Worm (Caenorhabditis elegans) whole organism, L4 larva: Measurements from ENCODE around the gene F18A1.1.

Experiments used
- T20F7.1 ChIP-seq: fragments of 200-800 bp; sonication (Bioruptor generic); optimal IDR thresholded peaks from 2 replicates; lab custom pipeline; 2018; ENCODE audit warnings: mild to moderate bottlenecking, missing genetic modification characterization, missing compliant biosample characterization
- T26A8.4 ChIP-seq: fragments of 200-800 bp; sonication (Bioruptor generic); IDR thresholded peaks from 2 replicates; pipeline ENCODE4 v1.3.6; 2022; ENCODE audit warnings: missing genetic modification characterization, missing compliant biosample characterization
- Y48G9A.11 ChIP-seq: fragments of 200-800 bp; sonication (Bioruptor generic); IDR thresholded peaks from 2 replicates; pipeline ENCODE4 v1.3.6; 2022; ENCODE audit warnings: missing genetic modification reagents, missing genetic modification characterization, missing compliant biosample characterization
- Y5F2A.4 ChIP-seq: fragments of 200-800 bp; sonication (Bioruptor generic); optimal IDR thresholded peaks from 2 replicates; lab custom pipeline; 2018; ENCODE audit warnings: mild to moderate bottlenecking, missing genetic modification characterization, missing compliant biosample characterization
- aha-1 ChIP-seq: fragments of 150-350 bp; peaks from one replicate; lab custom pipeline; 2014; ENCODE audit warnings: missing biosample characterization, missing genetic modification characterization
- ceh-20 ChIP-seq: fragments of 200-800 bp; sonication (Bioruptor generic); IDR thresholded peaks from 2 replicates; pipeline ENCODE4 v1.3.6; 2022; ENCODE audit warnings: missing genetic modification reagents, missing genetic modification characterization, missing compliant biosample characterization
- ceh-62 ChIP-seq: sonication (generic microtip); optimal IDR thresholded peaks from 2 replicates; lab custom pipeline; 2017; ENCODE audit warnings: missing biosample characterization, missing genetic modification characterization
- cey-2 ChIP-seq: sonication (generic microtip); optimal IDR thresholded peaks from 3 replicates; lab custom pipeline; 2017; ENCODE audit warnings: missing genetic modification characterization, mild to moderate bottlenecking, missing compliant biosample characterization, antibody characterized with exemption, borderline replicate concordance; ENCODE audit not compliant: insufficient read depth
- daf-12 ChIP-seq: fragments of 150-350 bp; optimal IDR thresholded peaks from 2 replicates; lab custom pipeline; 2014; ENCODE audit warnings: missing biosample characterization, missing genetic modification reagents, missing genetic modification characterization
- daf-16 ChIP-seq, 3 experiments: sonication (generic microtip); optimal IDR thresholded peaks; 2 replicates each; lab custom pipeline; 2016 to 2017; ENCODE audit warnings: missing genetic modification characterization in 3 of 3, missing genetic modification reagents in 3 of 3, mild to moderate bottlenecking in 2 of 3, missing compliant biosample characterization in 2 of 3, missing biosample characterization in 1 of 3, moderate library complexity in 1 of 3
- daf-8 ChIP-seq: fragments of 200-800 bp; sonication (Bioruptor generic); IDR thresholded peaks from 2 replicates; pipeline ENCODE4 v1.3.6; 2022; ENCODE audit warnings: missing genetic modification characterization, missing compliant biosample characterization
- dmd-6 ChIP-seq: fragments of 200-800 bp; sonication (Bioruptor generic); IDR thresholded peaks from 2 replicates; pipeline ENCODE4 v1.3.6; 2022; ENCODE audit warnings: missing genetic modification reagents, missing genetic modification characterization, missing compliant biosample characterization
- dmd-9 ChIP-seq: fragments of 200-800 bp; sonication (Bioruptor generic); IDR thresholded peaks from 2 replicates; pipeline ENCODE4 v1.3.6; 2022; ENCODE audit warnings: missing genetic modification reagents, missing genetic modification characterization, missing compliant biosample characterization
- egl-27 ChIP-seq: sonication (generic microtip); optimal IDR thresholded peaks from 3 replicates; lab custom pipeline; 2017; ENCODE audit warnings: missing biosample characterization, missing genetic modification reagents, missing genetic modification characterization
- fkh-10 ChIP-seq: fragments of 150-350 bp; optimal IDR thresholded peaks from 2 replicates; lab custom pipeline; 2014; ENCODE audit warnings: missing biosample characterization, missing genetic modification reagents, missing genetic modification characterization
- hlh-30 ChIP-seq: sonication (generic microtip); optimal IDR thresholded peaks from 2 replicates; lab custom pipeline; 2017; ENCODE audit warnings: antibody characterized with exemption, mild to moderate bottlenecking, missing genetic modification characterization, missing compliant biosample characterization; ENCODE audit not compliant: insufficient read depth
- jun-1 ChIP-seq: fragments of 150-350 bp; optimal IDR thresholded peaks from 2 replicates; lab custom pipeline; 2014; ENCODE audit warnings: missing biosample characterization, missing genetic modification reagents, missing genetic modification characterization
- lin-38 ChIP-seq: fragments of 200-800 bp; sonication (Bioruptor generic); IDR thresholded peaks from 2 replicates; pipeline ENCODE4 v1.3.6; 2022; ENCODE audit warnings: missing genetic modification reagents, missing genetic modification characterization, missing compliant biosample characterization
- lin-39 ChIP-seq: fragments of 150-350 bp; optimal IDR thresholded peaks from 2 replicates; lab custom pipeline; 2014; ENCODE audit warnings: missing biosample characterization, missing genetic modification reagents, missing genetic modification characterization
- lsy-2 ChIP-seq, 2 experiments: fragments of 150-350 bp in 1 of 2; sonication (generic microtip) in 1 of 2; optimal IDR thresholded peaks; 2 replicates each; lab custom pipeline; 2014 to 2017; ENCODE audit warnings: missing biosample characterization in 2 of 2, missing genetic modification characterization in 2 of 2
- madf-5 ChIP-seq, 2 experiments: fragments of 200-800 bp; sonication (Bioruptor generic); IDR thresholded peaks; 2 replicates each; pipeline ENCODE4 v1.3.6; 2022; ENCODE audit warnings: missing compliant biosample characterization in 2 of 2, missing genetic modification characterization in 2 of 2
- mes-2 ChIP-seq: sonication (generic microtip); optimal IDR thresholded peaks from 2 replicates; lab custom pipeline; 2016; ENCODE audit warnings: missing genotype, mild to moderate bottlenecking, missing genetic modification characterization, missing compliant biosample characterization; ENCODE audit not compliant: poor library complexity, severe bottlenecking
- mxl-3 ChIP-seq: fragments of 200-800 bp; sonication (Bioruptor generic); optimal IDR thresholded peaks from 2 replicates; lab custom pipeline; 2018; ENCODE audit warnings: mild to moderate bottlenecking, missing genetic modification characterization, missing compliant biosample characterization
- nhr-10 ChIP-seq: fragments of 150-350 bp; optimal IDR thresholded peaks from 2 replicates; lab custom pipeline; 2014; ENCODE audit warnings: missing biosample characterization, missing genetic modification characterization
- nhr-102 ChIP-seq: sonication (generic microtip); optimal IDR thresholded peaks from 2 replicates; lab custom pipeline; 2016; ENCODE audit warnings: mild to moderate bottlenecking, missing genetic modification characterization, moderate library complexity, missing compliant biosample characterization
- nhr-11 ChIP-seq: fragments of 150-350 bp; optimal IDR thresholded peaks from 2 replicates; lab custom pipeline; 2014; ENCODE audit warnings: missing biosample characterization, missing genetic modification characterization
- nhr-28 ChIP-seq: fragments of 150-350 bp; optimal IDR thresholded peaks from 2 replicates; lab custom pipeline; 2014; ENCODE audit warnings: missing biosample characterization, missing genetic modification characterization
- nhr-48 ChIP-seq: sonication (generic microtip); optimal IDR thresholded peaks from 2 replicates; lab custom pipeline; 2016; ENCODE audit warnings: mild to moderate bottlenecking, missing genetic modification characterization, missing compliant biosample characterization
- pqm-1 ChIP-seq: sonication (generic microtip); optimal IDR thresholded peaks from 2 replicates; lab custom pipeline; 2017; ENCODE audit warnings: missing biosample characterization, missing genetic modification characterization
- rbr-2 ChIP-seq: sonication (generic microtip); optimal IDR thresholded peaks from 2 replicates; lab custom pipeline; 2016; ENCODE audit warnings: missing genotype, missing genetic modification characterization, missing compliant biosample characterization
- sdz-12 ChIP-seq: fragments of 200-800 bp; sonication (Bioruptor generic); optimal IDR thresholded peaks from 2 replicates; lab custom pipeline; 2018; ENCODE audit warnings: mild to moderate bottlenecking, missing genetic modification characterization, missing compliant biosample characterization
- set-16 ChIP-seq: fragments of 200-800 bp; sonication (Bioruptor generic); IDR thresholded peaks from 2 replicates; pipeline ENCODE4 v1.3.6; 2022; ENCODE audit warnings: missing genetic modification reagents, missing genetic modification characterization, missing compliant biosample characterization
- spr-3 ChIP-seq: fragments of 200-800 bp; sonication (Bioruptor generic); optimal IDR thresholded peaks from 2 replicates; lab custom pipeline; 2018; ENCODE audit warnings: mild to moderate bottlenecking, missing genetic modification characterization, missing compliant biosample characterization
- tra-1 ChIP-seq: fragments of 200-800 bp; sonication (Bioruptor generic); IDR thresholded peaks from 2 replicates; pipeline ENCODE4 v1.3.6; 2022; ENCODE audit warnings: missing genetic modification reagents, missing genetic modification characterization, missing compliant biosample characterization
- unc-130 ChIP-seq: sonication (generic microtip); optimal IDR thresholded peaks from 2 replicates; lab custom pipeline; 2016; ENCODE audit warnings: missing genetic modification reagents, missing genetic modification characterization, missing compliant biosample characterization
- unc-39 ChIP-seq: sonication (generic microtip); optimal IDR thresholded peaks from 2 replicates; lab custom pipeline; 2017; ENCODE audit warnings: missing biosample characterization, missing genetic modification characterization
- unc-62 ChIP-seq, 3 experiments: fragments of 150-350 bp in 1 of 3; sonication (generic microtip); optimal IDR thresholded peaks in 2 of 3; peaks in 1 of 3; 1 replicate in 1 of 3; 2 replicates in 2 of 3; lab custom pipeline; 2014 to 2017; ENCODE audit warnings: missing biosample characterization in 3 of 3, missing genetic modification characterization in 3 of 3, missing genetic modification reagents in 3 of 3, missing genotype in 1 of 3
- zag-1 ChIP-seq: fragments of 150-350 bp; optimal IDR thresholded peaks from 2 replicates; lab custom pipeline; 2014; ENCODE audit warnings: missing biosample characterization, missing genetic modification characterization
- zip-11 ChIP-seq: fragments of 200-800 bp; sonication (Bioruptor generic); IDR thresholded peaks from 2 replicates; pipeline ENCODE4 v1.3.6; 2022; ENCODE audit warnings: missing genetic modification characterization, missing compliant biosample characterization
- ztf-11 ChIP-seq: fragments of 150-350 bp; optimal IDR thresholded peaks from 2 replicates; lab custom pipeline; 2014; ENCODE audit warnings: missing biosample characterization, missing genetic modification characterization

Gene F18A1.1

ce11 chrII:7697156-7697555 is 12.5 kb downstream of the F18A1.1 start:
- TF ChIP-seq rbr-2 (tag; lab: Kevin White, UChicago) (no peak), daf-12 (tag; lab: Kevin White, UChicago) (no peak), ceh-62 (tag; lab: Kevin White, UChicago) (no peak), unc-62 (GFP tag; optimal IDR thresholded peaks at IDR 0.05 in 1 of 2; lab: Kevin White, UChicago) (peak in 1 of 2 experiments; percentile 95), unc-62 (tag; optimal IDR thresholded peaks at IDR 0.05; lab: Kevin White, UChicago) (no peak), fkh-10 (no peak), ztf-11 (tag; lab: Kevin White, UChicago) (no peak), jun-1 (no peak), madf-5 (GFP tag; IDR thresholded peaks at IDR 0.05; lab: Robert Waterston, UW) (no peak)

ce11 chrII:7698406-7698805 is 13.7 kb downstream of the F18A1.1 start, which contains the start of gene B0495.5:
Gene B0495.5, minus strand, starts transcription at chrII:7698506.
- peak in 1 of 2 experiments; percentile 1 for TF ChIP-seq unc-62 (GFP tag; optimal IDR thresholded peaks at IDR 0.05 in 1 of 2; lab: Kevin White, UChicago)
- TF ChIP-seq unc-62 (tag; optimal IDR thresholded peaks at IDR 0.05; lab: Kevin White, UChicago): no peak
- TF ChIP-seq T26A8.4 (GFP tag; lab: Robert Waterston, UW): no peak

- TF ChIP-seq daf-16 (GFP tag; optimal IDR thresholded peaks at IDR 0.05; lab: Kevin White, UChicago) (no peak), daf-16 (tag; optimal IDR thresholded peaks at IDR 0.05; lab: Kevin White, UChicago) (peak; percentile 5), ceh-20 (GFP tag; lab: Robert Waterston, UW) (no peak), lsy-2 (tag; optimal IDR thresholded peaks at IDR 0.05; lab: Kevin White, UChicago) (peak in 1 of 2 experiments; percentile 97), mes-2 (tag; lab: Kevin White, UChicago) (peak; percentile 61), T20F7.1 (no peak), hlh-30 (tag; lab: Kevin White, UChicago) (peak; percentile 69)
- TF ChIP-seq, all 104 proteins: peak for 4
Observed at ce11 chrII:7699009-7699408, 14.3 kb downstream of the F18A1.1 start, which contains the start of the genes moa-2 and cdk-11.1. Gene moa-2, minus strand, starts transcription at chrII:7699033. Gene cdk-11.1, plus strand, starts transcription at chrII:7699235.

ce11 chrII:7704387-7704786 is 19.7 kb downstream of the F18A1.1 start:
- peak; percentile 94 for TF ChIP-seq aha-1 (tag; lab: Kevin White, UChicago)
- TF ChIP-seq unc-39 (tag; lab: Kevin White, UChicago): no peak

ce11 chrII:7705152-7705551 is 20.5 kb downstream of the F18A1.1 start, which contains the start of gene B0495.7:
Gene B0495.7, minus strand, starts transcription at chrII:7705233.
- no peak for TF ChIP-seq daf-16 (GFP tag; optimal IDR thresholded peaks at IDR 0.05; lab: Kevin White, UChicago)
- TF ChIP-seq daf-16 (tag; optimal IDR thresholded peaks at IDR 0.05; lab: Kevin White, UChicago): peak; percentile 72
- no peak for TF ChIP-seq egl-27 (tag; lab: Kevin White, UChicago)
- no peak for TF ChIP-seq mxl-3
- TF ChIP-seq Y48G9A.11 (GFP tag; lab: Robert Waterston, UW): no peak
- TF ChIP-seq nhr-28 (tag; lab: Kevin White, UChicago): peak; percentile 93
- no peak for TF ChIP-seq lin-39 (tag; lab: Kevin White, UChicago)
- peak; percentile 11 for TF ChIP-seq nhr-102 (tag; lab: Kevin White, UChicago)
- no peak for TF ChIP-seq sdz-12 (GFP tag; lab: Kevin White, UChicago)
- no peak for TF ChIP-seq Y5F2A.4 (GFP tag; lab: Kevin White, UChicago)
- no peak for TF ChIP-seq daf-8 (GFP tag; lab: Robert Waterston, UW)
- 0 out of 2 replicates have a peak, but pooled peaks have one; percentile 40 for TF ChIP-seq lin-38 (GFP tag; lab: Robert Waterston, UW)
- no peak for TF ChIP-seq zip-11
- peak in 1 of 2 experiments; percentile 11 for TF ChIP-seq lsy-2 (tag; optimal IDR thresholded peaks at IDR 0.05; lab: Kevin White, UChicago)
- TF ChIP-seq nhr-11 (tag; lab: Kevin White, UChicago): peak; percentile 70
- no peak for TF ChIP-seq unc-130
- TF ChIP-seq spr-3: no peak
- no peak for TF ChIP-seq nhr-48 (tag; lab: Kevin White, UChicago)
- TF ChIP-seq cey-2 (tag; lab: Kevin White, UChicago): no peak
- TF ChIP-seq tra-1 (GFP tag; lab: Robert Waterston, UW): no peak
- no peak for TF ChIP-seq zag-1 (tag; lab: Kevin White, UChicago)
- no peak for TF ChIP-seq T26A8.4 (GFP tag; lab: Robert Waterston, UW)
- no peak for TF ChIP-seq madf-5 (GFP tag; IDR thresholded peaks at IDR 0.05; lab: Robert Waterston, UW)
- TF ChIP-seq nhr-10 (tag; lab: Kevin White, UChicago): no peak
- TF ChIP-seq unc-39 (tag; lab: Kevin White, UChicago): no peak
- peak; percentile 53; the same call in 1 of the 2 replicates for TF ChIP-seq dmd-6 (GFP tag; lab: Robert Waterston, UW)
- no peak for TF ChIP-seq aha-1 (tag; lab: Kevin White, UChicago)
- TF ChIP-seq mes-2 (tag; lab: Kevin White, UChicago): peak; percentile 7
- TF ChIP-seq set-16 (GFP tag; lab: Robert Waterston, UW): no peak
- TF ChIP-seq dmd-9 (GFP tag; lab: Robert Waterston, UW): no peak
- peak; percentile 76 for TF ChIP-seq pqm-1 (tag; lab: Kevin White, UChicago)
- no peak for TF ChIP-seq ceh-62 (tag; lab: Kevin White, UChicago)
